Worm (Caenorhabditis elegans) whole organism, young adult: Measurements from ENCODE around the gene elo-5.

Experiments used
- B0035.1 ChIP-seq: sonication (generic microtip); optimal IDR thresholded peaks from 2 replicates; lab custom pipeline; 2016; ENCODE audit warnings: missing genetic modification characterization, mild to moderate bottlenecking, missing compliant biosample characterization, missing genotype, missing genetic modification reagents
- C17E4.6 ChIP-seq: fragments of 200-800 bp; sonication (Bioruptor generic); IDR thresholded peaks from 2 replicates; pipeline ENCODE4 v1.3.6; 2022; ENCODE audit warnings: missing genetic modification reagents, missing genetic modification characterization, missing compliant biosample characterization
- F10E7.11 ChIP-seq: sonication (generic microtip); optimal IDR thresholded peaks from 2 replicates; lab custom pipeline; 2017; ENCODE audit warnings: mild to moderate bottlenecking, missing genetic modification characterization, moderate library complexity, missing compliant biosample characterization
- F52B5.7 ChIP-seq: sonication (generic microtip); optimal IDR thresholded peaks from 2 replicates; lab custom pipeline; 2016; ENCODE audit warnings: mild to moderate bottlenecking, missing genetic modification characterization, missing compliant biosample characterization
- F57C9.4 ChIP-seq: sonication (generic microtip); optimal IDR thresholded peaks from 2 replicates; lab custom pipeline; 2017; ENCODE audit warnings: mild to moderate bottlenecking, missing genetic modification characterization, missing compliant biosample characterization
- ZK185.1 ChIP-seq: sonication (generic microtip); optimal IDR thresholded peaks from 2 replicates; lab custom pipeline; 2016; ENCODE audit warnings: mild to moderate bottlenecking, missing genetic modification characterization, missing compliant biosample characterization; ENCODE audit not compliant: poor library complexity, severe bottlenecking
- aptf-3 ChIP-seq: fragments of 200-800 bp; sonication (Bioruptor generic); IDR thresholded peaks from 2 replicates; pipeline ENCODE4 v1.3.6; 2022; ENCODE audit warnings: missing genetic modification characterization, missing compliant biosample characterization
- atf-7 ChIP-seq: sonication (generic microtip); optimal IDR thresholded peaks from 2 replicates; lab custom pipeline; 2017; ENCODE audit warnings: mild to moderate bottlenecking, missing genetic modification characterization, missing compliant biosample characterization
- bed-2 ChIP-seq: fragments of 200-800 bp; sonication (Bioruptor generic); IDR thresholded peaks from 2 replicates; pipeline ENCODE4 v1.3.6; 2022; ENCODE audit warnings: missing genetic modification reagents, missing genetic modification characterization, missing compliant biosample characterization
- ccch-3 ChIP-seq: fragments of 200-800 bp; sonication (Bioruptor generic); optimal IDR thresholded peaks from 2 replicates; lab custom pipeline; 2018; ENCODE audit warnings: mild to moderate bottlenecking, missing genetic modification characterization, missing compliant biosample characterization
- cebp-1 ChIP-seq, 2 experiments: fragments of 200-800 bp in 1 of 2; sonication (Bioruptor generic) in 1 of 2; sonication (generic microtip) in 1 of 2; IDR thresholded peaks in 1 of 2; optimal IDR thresholded peaks in 1 of 2; 2 replicates each; pipeline versions ENCODE4 v1.3.6 to Lab custom; 2017 to 2022; ENCODE audit warnings: missing compliant biosample characterization in 2 of 2, missing genetic modification characterization in 2 of 2, mild to moderate bottlenecking in 1 of 2, missing genetic modification reagents in 1 of 2, moderate library complexity in 1 of 2
- cebp-2 ChIP-seq: fragments of 200-800 bp; sonication (Bioruptor generic); IDR thresholded peaks from 2 replicates; pipeline ENCODE4 v1.3.6; 2022; ENCODE audit warnings: missing genetic modification characterization, missing compliant biosample characterization
- chd-7 ChIP-seq: sonication (generic microtip); optimal IDR thresholded peaks from 2 replicates; lab custom pipeline; 2016; ENCODE audit warnings: mild to moderate bottlenecking, missing genetic modification characterization, moderate library complexity, missing compliant biosample characterization
- dox-1 ChIP-seq: fragments of 200-800 bp; sonication (Bioruptor generic); IDR thresholded peaks from 2 replicates; pipeline ENCODE4 v1.3.6; 2022; ENCODE audit warnings: missing genetic modification reagents, missing genetic modification characterization, missing compliant biosample characterization
- efl-1 ChIP-seq: fragments of 150-350 bp; optimal IDR thresholded peaks from 2 replicates; lab custom pipeline; 2014; ENCODE audit warnings: missing biosample characterization, missing genetic modification reagents, missing genetic modification characterization
- fkh-3 ChIP-seq: sonication (generic microtip); optimal IDR thresholded peaks from 2 replicates; lab custom pipeline; 2016; ENCODE audit warnings: mild to moderate bottlenecking, missing genetic modification characterization, missing compliant biosample characterization
- gei-17 ChIP-seq: fragments of 200-800 bp; sonication (Bioruptor generic); optimal IDR thresholded peaks from 2 replicates; lab custom pipeline; 2018; ENCODE audit warnings: mild to moderate bottlenecking, missing genetic modification characterization, missing compliant biosample characterization
- hmg-20 ChIP-seq: fragments of 200-800 bp; sonication (Bioruptor generic); IDR thresholded peaks from 2 replicates; pipeline ENCODE4 v1.3.6; 2022; ENCODE audit warnings: missing genetic modification reagents, missing genetic modification characterization, missing compliant biosample characterization
- let-526 ChIP-seq: fragments of 200-800 bp; sonication (Bioruptor generic); IDR thresholded peaks from 2 replicates; pipeline ENCODE4 v1.3.6; 2022; ENCODE audit warnings: missing genetic modification reagents, missing genetic modification characterization, missing compliant biosample characterization
- let-607 ChIP-seq, 2 experiments: fragments of 200-800 bp in 1 of 2; sonication (Bioruptor generic) in 1 of 2; sonication (generic microtip) in 1 of 2; optimal IDR thresholded peaks; 2 replicates each; lab custom pipeline; 2016 to 2018; ENCODE audit warnings: mild to moderate bottlenecking in 2 of 2, missing compliant biosample characterization in 2 of 2, missing genetic modification characterization in 2 of 2, moderate library complexity in 2 of 2, missing genotype in 1 of 2
- lin-40 ChIP-seq: sonication (generic microtip); optimal IDR thresholded peaks from 2 replicates; lab custom pipeline; 2016; ENCODE audit warnings: missing genetic modification characterization, mild to moderate bottlenecking, missing compliant biosample characterization, missing genotype, missing genetic modification reagents
- lir-1 ChIP-seq: fragments of 200-800 bp; sonication (Bioruptor generic); conservative IDR thresholded peaks from 2 replicates; pipeline ENCODE4 v1.3.6; 2022; ENCODE audit warnings: missing genetic modification reagents, missing genetic modification characterization, missing compliant biosample characterization
- lsl-1 ChIP-seq: fragments of 200-800 bp; sonication (Bioruptor generic); optimal IDR thresholded peaks from 2 replicates; lab custom pipeline; 2018; ENCODE audit warnings: mild to moderate bottlenecking, missing genetic modification characterization, moderate library complexity, missing compliant biosample characterization
- madf-6 ChIP-seq: fragments of 200-800 bp; sonication (Bioruptor generic); IDR thresholded peaks from 2 replicates; pipeline ENCODE4 v1.3.6; 2022; ENCODE audit warnings: missing genetic modification reagents, missing genetic modification characterization, missing compliant biosample characterization
- mel-28 ChIP-seq: sonication (generic microtip); optimal IDR thresholded peaks from 2 replicates; lab custom pipeline; 2016; ENCODE audit warnings: borderline replicate concordance, mild to moderate bottlenecking, missing genetic modification characterization, missing compliant biosample characterization
- mxl-1 ChIP-seq: sonication (generic microtip); optimal IDR thresholded peaks from 2 replicates; lab custom pipeline; 2016; ENCODE audit warnings: missing genetic modification characterization, missing compliant biosample characterization
- nfyb-1 ChIP-seq: fragments of 200-800 bp; sonication (Bioruptor generic); IDR thresholded peaks from 2 replicates; pipeline ENCODE4 v1.3.6; 2022; ENCODE audit warnings: missing genetic modification reagents, missing genetic modification characterization, missing compliant biosample characterization
- nhr-120 ChIP-seq: fragments of 200-800 bp; sonication (Bioruptor generic); IDR thresholded peaks from 2 replicates; pipeline ENCODE4 v1.3.6; 2022; ENCODE audit warnings: missing genetic modification characterization, missing compliant biosample characterization
- repo-1 ChIP-seq: sonication (generic microtip); optimal IDR thresholded peaks from 2 replicates; lab custom pipeline; 2017; ENCODE audit warnings: mild to moderate bottlenecking, missing genetic modification characterization, missing compliant biosample characterization
- snpc-3.4 ChIP-seq: sonication (generic microtip); optimal IDR thresholded peaks from 2 replicates; lab custom pipeline; 2017; ENCODE audit warnings: missing genetic modification characterization, mild to moderate bottlenecking, missing compliant biosample characterization, antibody characterized with exemption, moderate library complexity, missing genotype, missing genetic modification reagents
- tbx-9 ChIP-seq: sonication (generic microtip); optimal IDR thresholded peaks from 2 replicates; lab custom pipeline; 2016; ENCODE audit warnings: borderline replicate concordance, missing genetic modification characterization, inconsistent platforms, missing compliant biosample characterization
- unc-62 ChIP-seq: fragments of 150-350 bp; optimal IDR thresholded peaks from 2 replicates; lab custom pipeline; 2014; ENCODE audit warnings: missing biosample characterization, missing genetic modification reagents, missing genetic modification characterization
- xnd-1 ChIP-seq: sonication (generic microtip); optimal IDR thresholded peaks from 2 replicates; lab custom pipeline; 2016; ENCODE audit warnings: missing genotype, missing genetic modification reagents, missing genetic modification characterization, missing compliant biosample characterization
- ztf-18 ChIP-seq: sonication (generic microtip); optimal IDR thresholded peaks from 2 replicates; lab custom pipeline; 2016; ENCODE audit warnings: missing genotype, mild to moderate bottlenecking, missing genetic modification characterization, missing compliant biosample characterization
- ztf-6 ChIP-seq: fragments of 200-800 bp; sonication (Bioruptor generic); IDR thresholded peaks from 2 replicates; pipeline ENCODE4 v1.3.6; 2022; ENCODE audit warnings: missing genetic modification reagents, missing genetic modification characterization, missing compliant biosample characterization

The elo-5 gene

DNA sequence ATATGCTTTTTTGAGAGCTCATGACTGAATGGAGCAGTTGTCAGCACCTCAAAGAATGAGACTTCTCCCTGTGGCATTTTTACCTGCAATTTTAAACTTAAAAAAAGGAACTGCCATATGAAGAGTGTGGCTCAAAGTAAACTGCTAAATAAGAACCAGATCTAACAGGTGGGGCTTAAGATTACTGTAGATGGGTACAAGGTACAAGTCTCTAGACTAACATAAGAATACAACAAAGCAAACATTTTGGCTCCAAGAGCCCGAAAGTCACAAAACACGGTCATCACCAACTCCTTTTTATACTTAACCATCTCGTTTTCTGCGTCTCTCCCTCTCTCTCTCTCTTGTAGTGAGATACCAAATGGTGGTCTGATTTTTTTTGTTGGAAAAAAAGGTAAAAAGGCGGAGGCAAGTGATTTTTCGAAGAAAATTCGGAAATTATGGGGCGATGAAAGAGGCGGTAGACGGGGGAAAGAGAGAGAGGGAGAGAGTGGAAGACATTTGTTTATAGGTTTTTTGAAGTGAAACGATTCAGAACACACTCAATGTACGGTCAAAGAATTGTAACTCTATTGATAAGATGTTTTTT, 11.7 kb upstream of the elo-5 start, which contains the start of gene elo-6 (continued):
- TF ChIP-seq snpc-3.4 (tag; lab: Kevin White, UChicago) (no peak), madf-6 (GFP tag; lab: Robert Waterston, UW) (no peak), nfyb-1 (GFP tag; lab: Robert Waterston, UW) (no peak), dox-1 (GFP tag; lab: Robert Waterston, UW) (0 out of 2 replicates have a peak, but pooled peaks have one; percentile 34), lin-40 (no peak), fkh-3 (tag; lab: Kevin White, UChicago) (no peak), let-607 (tag; optimal IDR thresholded peaks at IDR 0.05; lab: Kevin White, UChicago) (no peak), atf-7 (peak; percentile 55), xnd-1 (tag; lab: Kevin White, UChicago) (no peak), efl-1 (no peak), mel-28 (tag; lab: Kevin White, UChicago) (no peak), lir-1 (GFP tag; lab: Robert Waterston, UW) (no peak), gei-17 (GFP tag; lab: Kevin White, UChicago) (no peak), F10E7.11 (tag; lab: Kevin White, UChicago) (no peak)

DNA sequence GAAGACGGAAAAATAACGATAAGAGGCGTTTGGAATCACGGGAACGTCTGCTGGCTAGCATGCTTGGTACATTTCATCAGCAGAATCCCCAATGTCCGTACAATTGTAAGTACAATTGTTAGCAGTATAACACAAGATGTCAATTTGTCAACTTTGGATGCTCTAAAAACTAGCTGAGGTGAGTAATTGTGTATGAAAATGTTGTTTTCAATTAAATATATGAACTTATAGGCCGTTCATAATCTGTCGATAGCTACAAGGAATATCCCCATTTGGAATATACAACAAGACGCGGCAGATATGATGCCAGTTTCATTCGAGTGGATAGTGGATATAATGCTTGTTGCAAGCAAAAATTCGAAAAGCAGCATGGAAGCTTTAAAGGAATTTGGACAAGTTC, 8.1 kb upstream of the elo-5 start, which contains the start of gene F41H10.12:
TSS of gene F41H10.12 (plus strand) at position 301 of the 400 bp plus-strand sequence.
- TF ChIP-seq nhr-120 = no peak
- no peak for TF ChIP-seq hmg-20
- no peak for TF ChIP-seq dox-1 (GFP tag; lab: Robert Waterston, UW)
- no peak for TF ChIP-seq repo-1 (tag; lab: Kevin White, UChicago)
- TF ChIP-seq lsl-1 (GFP tag; lab: Kevin White, UChicago) = no peak

DNA sequence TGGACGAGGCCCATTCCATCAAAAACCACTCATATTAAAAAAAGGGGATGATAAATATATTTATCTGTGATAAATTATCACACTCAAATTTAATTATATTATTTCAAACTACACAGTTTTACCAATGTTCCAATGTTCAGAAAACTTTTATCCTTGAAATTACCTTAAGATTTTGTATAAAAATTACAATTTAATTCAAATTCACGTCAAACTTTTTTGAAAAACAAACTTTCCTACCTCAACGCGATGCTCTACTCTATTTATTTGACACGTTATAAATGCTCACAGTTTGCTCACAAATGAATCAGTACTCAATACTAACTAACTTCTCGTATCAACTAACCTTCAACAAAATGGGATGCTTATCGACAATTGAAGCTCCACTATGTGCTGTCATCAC, 5.7 kb upstream of the elo-5 start, which contains the start of gene F41H10.1:
TSS of gene F41H10.1 (plus strand) at position 301 of the 400 bp plus-strand sequence.
- TF ChIP-seq C17E4.6 (GFP tag; lab: Robert Waterston, UW) (no peak), mel-28 (tag; lab: Kevin White, UChicago) (no peak), mxl-1 (tag; lab: Kevin White, UChicago) (no peak), F57C9.4 (tag; lab: Kevin White, UChicago) (no peak), ztf-6 (GFP tag; lab: Robert Waterston, UW) (no peak), ccch-3 (GFP tag; lab: Kevin White, UChicago) (no peak), chd-7 (tag; lab: Kevin White, UChicago) (no peak), unc-62 (no peak), ztf-18 (tag; lab: Kevin White, UChicago) (no peak), hmg-20 (no peak), cebp-1 (GFP tag; IDR thresholded peaks at IDR 0.05; lab: Robert Waterston, UW) (no peak), cebp-1 (tag; optimal IDR thresholded peaks at IDR 0.05; lab: Kevin White, UChicago) (no peak), bed-2 (GFP tag; lab: Robert Waterston, UW) (no peak), cebp-2 (GFP tag; lab: Robert Waterston, UW) (no peak), F52B5.7 (tag; lab: Kevin White, UChicago) (no peak), let-526 (GFP tag; lab: Robert Waterston, UW) (no peak), ZK185.1 (no peak), aptf-3 (GFP tag; lab: Robert Waterston, UW) (no peak), B0035.1 (tag; lab: Kevin White, UChicago) (no peak), tbx-9 (tag; lab: Kevin White, UChicago) (no peak)
